Worm (Caenorhabditis elegans) whole organism, L1 larva: ENCODE results near the gene mca-2.

Experiments
- lin-13 ChIP-seq: fragments of 150-350 bp; optimal IDR thresholded peaks from 2 replicates; lab custom pipeline; 2014; ENCODE audit warnings: missing biosample characterization, missing genetic modification reagents, missing genetic modification characterization
- lsy-2 ChIP-seq, 2 experiments: fragments of 150-350 bp; optimal IDR thresholded peaks; 2 replicates each; lab custom pipeline; 2014; ENCODE audit warnings: missing biosample characterization in 2 of 2, missing genetic modification characterization in 2 of 2
- nhr-11 ChIP-seq: fragments of 150-350 bp; optimal IDR thresholded peaks from 2 replicates; lab custom pipeline; 2014; ENCODE audit warnings: missing biosample characterization, missing genetic modification characterization
- snpc-4 ChIP-seq: fragments of 150-350 bp; optimal IDR thresholded peaks from 2 replicates; lab custom pipeline; 2014; ENCODE audit warnings: missing biosample characterization, missing genetic modification characterization

ce11 chrIV:2059011-2059410 is 24.8 kb upstream of the mca-2 start, which contains the start of gene R05C11.2:
- TF ChIP-seq lin-13, result no peak
- no peak for TF ChIP-seq nhr-11 (tag; lab: Kevin White, UChicago)
- TF ChIP-seq lsy-2 (tag; optimal IDR thresholded peaks at IDR 0.05; lab: Kevin White, UChicago), result no peak
- TF ChIP-seq snpc-4 (tag; lab: Kevin White, UChicago), result no peak
